Fruit fly (Drosophila melanogaster) whole organism, embryonic: ENCODE measurements around the gene atl.

Experiments used
- Antp ChIP-seq: fragments of 200-800 bp; sonication (Bioruptor generic); optimal IDR thresholded peaks from 3 replicates; lab custom pipeline; 2016; ENCODE audit warnings: missing biosample characterization, missing genetic modification characterization
- Awh ChIP-seq: fragments of 200-800 bp; sonication (Bioruptor generic); IDR thresholded peaks from 2 replicates; pipeline ENCODE4, ENCODE4 v1.3.6; 2022; ENCODE audit warnings: missing biosample characterization, missing genetic modification characterization
- Blimp-1 ChIP-seq: fragments of 200-800 bp; sonication (Bioruptor generic); optimal IDR thresholded peaks from 3 replicates; lab custom pipeline; 2018; ENCODE audit warnings: missing biosample characterization, missing genetic modification characterization, mild to moderate bottlenecking, moderate library complexity, missing genetic modification reagents
- CG4328 ChIP-seq: fragments of 200-800 bp; sonication (Bioruptor generic); optimal IDR thresholded peaks from 3 replicates; lab custom pipeline; 2017; ENCODE audit warnings: missing biosample characterization, missing genetic modification reagents, missing genetic modification characterization
- CG6254 ChIP-seq: fragments of 200-800 bp; sonication (Bioruptor generic); optimal IDR thresholded peaks from 3 replicates; lab custom pipeline; 2017; ENCODE audit warnings: mild to moderate bottlenecking, missing biosample characterization, missing genetic modification reagents, missing genetic modification characterization
- CG7963 ChIP-seq: fragments of 200-800 bp; sonication (Bioruptor generic); IDR thresholded peaks from 3 replicates; pipeline ENCODE4 v1.3.6; 2022; ENCODE audit warnings: missing biosample characterization, missing genetic modification characterization; ENCODE audit not compliant: partially characterized antibody
- CG8089 ChIP-seq: fragments of 200-800 bp; sonication (Bioruptor generic); optimal IDR thresholded peaks from 3 replicates; lab custom pipeline; 2016; ENCODE audit warnings: missing biosample characterization, missing genetic modification characterization
- Gug ChIP-seq: fragments of 200-800 bp; sonication (Bioruptor generic); IDR thresholded peaks from 4 replicates; pipeline ENCODE4 v1.3.6; 2022; ENCODE audit warnings: missing biosample characterization, missing genetic modification characterization
- Hr78 ChIP-seq, 2 experiments: fragments of 200-800 bp in 1 of 2; fragments of >200 bp in 1 of 2; sonication (Bioruptor generic) in 1 of 2; optimal IDR thresholded peaks; 2 replicates each; lab custom pipeline; 2017 to 2019; ENCODE audit warnings: missing biosample characterization in 2 of 2, missing genetic modification characterization in 2 of 2, mild to moderate bottlenecking in 1 of 2, moderate library complexity in 1 of 2
- Meics ChIP-seq: fragments of 200-800 bp; sonication (Bioruptor generic); optimal IDR thresholded peaks from 2 replicates; lab custom pipeline; 2017; ENCODE audit warnings: missing biosample characterization, mild to moderate bottlenecking, missing genetic modification characterization
- crol ChIP-seq: fragments of 200-800 bp; sonication (Bioruptor generic); IDR thresholded peaks from 2 replicates; pipeline ENCODE4 v1.3.6; 2022; ENCODE audit warnings: missing biosample characterization, missing genetic modification characterization

dm6 chr3R:24663044-24663443 is 37.6 kb downstream of the atl start:
- TF ChIP-seq CG7963 (GFP tag; lab: Robert Waterston, UW) (no peak), Gug (GFP tag; lab: Robert Waterston, UW) (no peak), Antp (GFP tag; lab: Kevin White, UChicago) (no peak), Blimp-1 (GFP tag; lab: Kevin White, UChicago) (no peak), CG4328 (GFP tag; lab: Kevin White, UChicago) (no peak), CG8089 (GFP tag; lab: Kevin White, UChicago) (no peak), Hr78 (GFP tag; optimal IDR thresholded peaks at IDR 0.05; lab: Kevin White, UChicago) (no peak), CG6254 (GFP tag; lab: Kevin White, UChicago) (no peak), Awh (no peak), crol (GFP tag; lab: Robert Waterston, UW) (no peak), Meics (GFP tag; lab: Kevin White, UChicago) (no peak)
